Worm (Caenorhabditis elegans): ENCODE measurements around the gene F22E5.22.

DNA sequence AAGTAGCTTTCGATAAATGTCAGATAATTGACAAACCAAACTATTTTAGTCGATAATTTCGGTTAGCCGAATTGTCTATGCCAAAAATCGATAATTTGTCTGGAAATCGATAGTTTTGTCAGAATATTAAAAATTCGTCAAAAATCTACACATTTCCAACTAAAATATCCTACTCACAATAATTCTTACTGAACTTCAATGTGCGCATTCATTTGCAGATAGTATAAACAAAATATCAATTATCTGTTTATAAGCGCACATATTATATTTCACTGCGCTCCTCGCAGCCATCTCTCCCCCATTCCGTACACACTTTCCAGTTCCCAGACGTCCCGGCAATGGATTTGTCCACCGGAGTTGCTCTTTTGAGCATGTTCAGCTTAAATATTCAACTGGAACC lies 40.9 kb upstream of the F22E5.22 start, which contains the start of gene lgc-28:
- no peak for TF ChIP-seq ztf-11 (tag; optimal IDR thresholded peaks at IDR 0.05)
- no peak for TF ChIP-seq unc-62 (GFP tag; optimal IDR thresholded peaks at IDR 0.05)
- no peak for TF ChIP-seq zag-1 (tag; optimal IDR thresholded peaks at IDR 0.05)
- no peak for TF ChIP-seq nhr-76 (tag; optimal IDR thresholded peaks at IDR 0.05)
- TF ChIP-seq elt-1 (tag; optimal IDR thresholded peaks at IDR 0.05): no peak
- TF ChIP-seq pha-4 (tag; optimal IDR thresholded peaks at IDR 0.05): no peak
- no peak for TF ChIP-seq nhr-28 (tag; optimal IDR thresholded peaks at IDR 0.05)
- no peak for TF ChIP-seq R02D3.7 (tag; optimal IDR thresholded peaks at IDR 0.05)
- TF ChIP-seq mdl-1 (tag; optimal IDR thresholded peaks at IDR 0.05): no peak
- no peak for TF ChIP-seq ZK546.5 (tag; optimal IDR thresholded peaks at IDR 0.05)
- TF ChIP-seq unc-39 (tag; optimal IDR thresholded peaks at IDR 0.05): no peak
- TF ChIP-seq nhr-11 (tag; optimal IDR thresholded peaks at IDR 0.05): no peak
- TF ChIP-seq sea-2 (GFP tag; optimal IDR thresholded peaks at IDR 0.05): no peak
- no peak for TF ChIP-seq ama-1 (optimal IDR thresholded peaks at IDR 0.05)

Data from whole organism, L3 larva.